Worm (Caenorhabditis elegans): ENCODE results near the gene F14H12.17.
A peak's percentile ranks its signal among the peaks of the same experiment; 100 is the strongest.

The F14H12.17 gene

ce11 chrX:4395073-4395850, 32.2 kb upstream of the F14H12.17 start (continued):
- peak; percentile 84 for TF ChIP-seq rnt-1 (tag; optimal IDR thresholded peaks at IDR 0.05)
- peak; percentile 68 for TF ChIP-seq swsn-7 (tag; optimal IDR thresholded peaks at IDR 0.05)
- peak; percentile 87 for TF ChIP-seq dsc-1 (tag; optimal IDR thresholded peaks at IDR 0.05)
- no peak for TF ChIP-seq aha-1 (tag; optimal IDR thresholded peaks at IDR 0.05)
- peak; percentile 39 for TF ChIP-seq snpc-4 (tag; optimal IDR thresholded peaks at IDR 0.05)

- TF ChIP-seq nhr-12 (tag; optimal IDR thresholded peaks at IDR 0.05) (no peak), ceh-82 (tag; optimal IDR thresholded peaks at IDR 0.05) (peak in 1 of 3 experiments; percentile 2), lin-14 (GFP tag; optimal IDR thresholded peaks at IDR 0.05) (peak; percentile 63)
Measured at ce11 chrX:4391680-4392079, 28.6 kb upstream of the F14H12.17 start.

ce11 chrX:4388834-4389409, 25.8 kb upstream of the F14H12.17 start, which contains the start of gene dpy-23:
Gene dpy-23 (plus strand): TSS chrX:4389359.
- TF ChIP-seq nhr-11 (tag; optimal IDR thresholded peaks at IDR 0.05) (peak; percentile 87), snu-23 (GFP tag; optimal IDR thresholded peaks at IDR 0.05) (peak; percentile 96), lin-35 (GFP tag; optimal IDR thresholded peaks at IDR 0.05) (peak; percentile 84), pqm-1 (tag; optimal IDR thresholded peaks at IDR 0.05) (no peak), sup-37 (GFP tag; optimal IDR thresholded peaks at IDR 0.05) (peak; percentile 17), sox-4 (tag; optimal IDR thresholded peaks at IDR 0.05) (peak; percentile 74), elt-2 (tag; optimal IDR thresholded peaks at IDR 0.05) (peak; percentile 54), ama-1 (optimal IDR thresholded peaks at IDR 0.05) (no peak), ets-5 (GFP tag; IDR thresholded peaks at IDR 0.05) (no peak), aha-1 (tag; optimal IDR thresholded peaks at IDR 0.05) (peak; percentile 56), rnt-1 (tag; optimal IDR thresholded peaks at IDR 0.05) (peak; percentile 91), fkh-8 (tag; optimal IDR thresholded peaks at IDR 0.05) (peak; percentile 98), mep-1 (tag; optimal IDR thresholded peaks at IDR 0.05) (peak; percentile 91), unc-98 (GFP tag; IDR thresholded peaks at IDR 0.05) (peak; percentile 56), ztf-11 (tag; optimal IDR thresholded peaks at IDR 0.05) (peak in 1 of 2 experiments; percentile 77), fkh-4 (tag; optimal IDR thresholded peaks at IDR 0.05; ENCODE audit: borderline replicate concordance) (peak; percentile 46), fkh-10 (GFP tag; optimal IDR thresholded peaks at IDR 0.05) (peak; percentile 97), lin-13 (GFP tag; optimal IDR thresholded peaks at IDR 0.05) (peak; percentile 94), vab-15 (tag; optimal IDR thresholded peaks at IDR 0.05) (peak; percentile 67), aly-2 (tag; optimal IDR thresholded peaks at IDR 0.05) (peak; percentile 57), dpl-1 (GFP tag; optimal IDR thresholded peaks at IDR 0.05) (peak; percentile 57 to 63 (median 61)), C34B4.2 (tag; optimal IDR thresholded peaks at IDR 0.05) (no peak), hpl-2 (GFP tag; optimal IDR thresholded peaks at IDR 0.05) (peak; percentile 66), unc-130 (tag; optimal IDR thresholded peaks at IDR 0.05) (peak; percentile 79), nhr-71 (tag; optimal IDR thresholded peaks at IDR 0.05) (peak; percentile 98), skn-1 (tag; optimal IDR thresholded peaks at IDR 0.05) (peak; percentile 92), tlp-1 (tag; optimal IDR thresholded peaks at IDR 0.05) (no peak), grh-1 (GFP tag; IDR thresholded peaks at IDR 0.05) (peak; percentile 89), ceh-82 (tag; optimal IDR thresholded peaks at IDR 0.05) (peak; percentile 51 to 97 (median 93)), lsy-2 (tag; optimal IDR thresholded peaks at IDR 0.05) (peak; percentile 81 to 93), pax-3 (tag; optimal IDR thresholded peaks at IDR 0.05) (peak; percentile 73), nhr-237 (tag; optimal IDR thresholded peaks at IDR 0.05) (peak; percentile 92), ces-1 (GFP tag; optimal IDR thresholded peaks at IDR 0.05) (peak; percentile 66), zip-4 (GFP tag; optimal IDR thresholded peaks at IDR 0.05) (peak; percentile 75), ceh-63 (GFP tag; optimal IDR thresholded peaks at IDR 0.05) (no peak), blmp-1 (tag; optimal IDR thresholded peaks at IDR 0.05) (peak; percentile 58), unc-62 (GFP tag; optimal IDR thresholded peaks at IDR 0.05) (no peak), C16A3.4 (tag; optimal IDR thresholded peaks at IDR 0.05) (peak; percentile 71), isw-1 (GFP tag; IDR thresholded peaks at IDR 0.05) (peak; percentile 83), Y116A8C.19 (tag; optimal IDR thresholded peaks at IDR 0.05; ENCODE audit: borderline replicate concordance) (no peak), efl-3 (GFP tag; optimal IDR thresholded peaks at IDR 0.05) (no peak), unc-86 (tag; optimal IDR thresholded peaks at IDR 0.05) (peak; percentile 94)

All from whole organism, L1 larva.